Fruit fly (Drosophila melanogaster): ENCODE measurements around the gene CG1971.
A peak's percentile ranks its signal among the peaks of the same experiment; 100 is the strongest.

CG1971 gene

dm6 chr3R:31810073-31810530 lies 4.8 kb downstream of the CG1971 start, which contains the start of gene Rift (continued):
- TF ChIP-seq N (GFP tag; optimal IDR thresholded peaks at IDR 0.05) (no peak), Myc (optimal IDR thresholded peaks at IDR 0.05) (no peak), Hr83 (GFP tag; optimal IDR thresholded peaks at IDR 0.05; ENCODE audit: poor library complexity, severe bottlenecking) (peak; percentile 31), dmrt93B (GFP tag; optimal IDR thresholded peaks at IDR 0.05) (no peak)

- no peak for TF ChIP-seq CG32264 (GFP tag; optimal IDR thresholded peaks at IDR 0.05)
- TF ChIP-seq GATAd (GFP tag; optimal IDR thresholded peaks at IDR 0.05): no peak
- no peak for TF ChIP-seq Sp1 (GFP tag; optimal IDR thresholded peaks at IDR 0.05)
- TF ChIP-seq sage (GFP tag; optimal IDR thresholded peaks at IDR 0.05): no peak
Observed at dm6 chr3R:31812117-31812975, 7.1 kb downstream of the CG1971 start, which contains the start of the genes FeCH and RhoGAP100F. TSS of gene FeCH (minus strand) at chr3R:31812296. TSS of gene RhoGAP100F (plus strand) at chr3R:31812609.

- TF ChIP-seq ey (GFP tag; optimal IDR thresholded peaks at IDR 0.05) (no peak), HLH106 (tag; optimal IDR thresholded peaks at IDR 0.05) (no peak), dmrt93B (GFP tag; optimal IDR thresholded peaks at IDR 0.05) (no peak), Vsx2 (GFP tag; optimal IDR thresholded peaks at IDR 0.05; ENCODE audit: partially characterized antibody) (no peak)
Observed at dm6 chr3R:31812976-31813298, 7.7 kb downstream of the CG1971 start.

dm6 chr3R:31822462-31822861 lies 17.2 kb downstream of the CG1971 start:
- TF ChIP-seq Hr78 (GFP tag; optimal IDR thresholded peaks at IDR 0.05) (no peak), Hr83 (GFP tag; optimal IDR thresholded peaks at IDR 0.05; ENCODE audit: poor library complexity, severe bottlenecking) (no peak), Vsx2 (GFP tag; optimal IDR thresholded peaks at IDR 0.05; ENCODE audit: partially characterized antibody) (no peak), Dfd (GFP tag; optimal IDR thresholded peaks at IDR 0.05) (no peak), dl (GFP tag; optimal IDR thresholded peaks at IDR 0.05; ENCODE audit: insufficient read depth in 1 of 2, partially characterized antibody in 2 of 2) (no peak), Mio (GFP tag; optimal IDR thresholded peaks at IDR 0.05) (no peak), Sp1 (GFP tag; optimal IDR thresholded peaks at IDR 0.05) (no peak), dsf (GFP tag; optimal IDR thresholded peaks at IDR 0.05; ENCODE audit: borderline replicate concordance) (no peak), foxo (GFP tag; optimal IDR thresholded peaks at IDR 0.05) (no peak), jim (GFP tag; optimal IDR thresholded peaks at IDR 0.05) (no peak), Rel (GFP tag; optimal IDR thresholded peaks at IDR 0.05) (no peak), Rel (tag; optimal IDR thresholded peaks at IDR 0.05) (no peak), ey (GFP tag; optimal IDR thresholded peaks at IDR 0.05) (no peak), HLH106 (tag; optimal IDR thresholded peaks at IDR 0.05) (no peak), OdsH (GFP tag; optimal IDR thresholded peaks at IDR 0.05) (no peak), CrebA (GFP tag; optimal IDR thresholded peaks at IDR 0.05; ENCODE audit: borderline replicate concordance) (no peak), pan (optimal IDR thresholded peaks at IDR 0.05) (no peak), CG32264 (GFP tag; optimal IDR thresholded peaks at IDR 0.05) (no peak), Jra (GFP tag; optimal IDR thresholded peaks at IDR 0.05) (no peak)

dm6 chr3R:31824200-31824599 lies 18.9 kb downstream of the CG1971 start:
- no peak for TF ChIP-seq fru (GFP tag; optimal IDR thresholded peaks at IDR 0.05)
- no peak for TF ChIP-seq woc (GFP tag; optimal IDR thresholded peaks at IDR 0.05)
- TF ChIP-seq brk (GFP tag; optimal IDR thresholded peaks at IDR 0.05): no peak
- TF ChIP-seq CG32264 (GFP tag; optimal IDR thresholded peaks at IDR 0.05): no peak

dm6 chr3R:31825571-31826068 lies 20.4 kb downstream of the CG1971 start:
- TF ChIP-seq Hnf4 (GFP tag; optimal IDR thresholded peaks at IDR 0.05) (no peak), CrebA (GFP tag; optimal IDR thresholded peaks at IDR 0.05; ENCODE audit: borderline replicate concordance) (no peak), Jra (GFP tag; optimal IDR thresholded peaks at IDR 0.05) (no peak), fru (GFP tag; optimal IDR thresholded peaks at IDR 0.05) (no peak)
